Fruit fly (Drosophila melanogaster) whole organism, embryonic: ENCODE data around the gene Irbp18.

Experiments
- Atf6 ChIP-seq: fragments of 200-800 bp; sonication (Bioruptor generic); IDR thresholded peaks from 2 replicates; pipeline ENCODE4 v1.3.6; 2022; ENCODE audit warnings: missing biosample characterization, missing genetic modification characterization
- CG10462 ChIP-seq: fragments of 200-800 bp; sonication (Bioruptor generic); optimal IDR thresholded peaks from 2 replicates; lab custom pipeline; 2016; ENCODE audit warnings: missing biosample characterization, missing genetic modification characterization
- CG10979 ChIP-seq: fragments of 200-800 bp; sonication (Bioruptor generic); optimal IDR thresholded peaks from 2 replicates; lab custom pipeline; 2018; ENCODE audit warnings: missing biosample characterization, mild to moderate bottlenecking, missing genetic modification characterization, moderate library complexity
- CG14965 ChIP-seq: fragments of 200-800 bp; sonication (Bioruptor generic); optimal IDR thresholded peaks from 2 replicates; lab custom pipeline; 2016; ENCODE audit warnings: missing biosample characterization, missing genetic modification characterization, borderline replicate concordance
- CG15479 ChIP-seq: fragments of 200-800 bp; sonication (Bioruptor generic); optimal IDR thresholded peaks from 3 replicates; lab custom pipeline; 2019; ENCODE audit warnings: missing biosample characterization, mild to moderate bottlenecking, missing genetic modification characterization, moderate library complexity
- CG15514 ChIP-seq: fragments of 200-800 bp; sonication (Bioruptor generic); optimal IDR thresholded peaks from 3 replicates; lab custom pipeline; 2017; ENCODE audit warnings: missing biosample characterization, missing genetic modification characterization, mild to moderate bottlenecking, moderate library complexity, missing genetic modification reagents
- CG17186 ChIP-seq: fragments of 200-800 bp; sonication (Bioruptor generic); optimal IDR thresholded peaks from 3 replicates; lab custom pipeline; 2017; ENCODE audit warnings: missing biosample characterization, missing genetic modification reagents, missing genetic modification characterization
- CG18764 ChIP-seq: fragments of 200-800 bp; sonication (Bioruptor generic); optimal IDR thresholded peaks from 3 replicates; lab custom pipeline; 2016; ENCODE audit warnings: missing biosample characterization, missing genetic modification characterization
- CG2199 ChIP-seq: fragments of 200-800 bp; sonication (Bioruptor generic); IDR thresholded peaks from 3 replicates; pipeline ENCODE4 v1.3.6; 2022; ENCODE audit warnings: missing biosample characterization, missing genetic modification characterization
- CG34376 ChIP-seq: fragments of 200-800 bp; sonication (Bioruptor generic); optimal IDR thresholded peaks from 2 replicates; lab custom pipeline; 2018; ENCODE audit warnings: missing biosample characterization, mild to moderate bottlenecking, missing genetic modification characterization
- CG43689 ChIP-seq: fragments of 200-800 bp; sonication (Bioruptor generic); IDR thresholded peaks from 2 replicates; pipeline ENCODE4 v1.3.6; 2022; ENCODE audit warnings: missing biosample characterization, missing genetic modification characterization
- CG4730 ChIP-seq: fragments of 200-800 bp; sonication (Bioruptor generic); IDR thresholded peaks from 2 replicates; pipeline ENCODE4 v1.3.6; 2022; ENCODE audit warnings: missing biosample characterization, missing genetic modification characterization
- CG6175 ChIP-seq: fragments of 200-800 bp; sonication (Bioruptor generic); IDR thresholded peaks from 3 replicates; pipeline ENCODE4 v1.3.6; 2022; ENCODE audit warnings: missing biosample characterization, missing genetic modification characterization
- CG6689 ChIP-seq: fragments of 200-800 bp; sonication (Bioruptor generic); IDR thresholded peaks from 2 replicates; pipeline ENCODE4 v1.3.6; 2022; ENCODE audit warnings: missing biosample characterization, missing genetic modification characterization
- CG7372 ChIP-seq: fragments of 200-800 bp; sonication (Bioruptor generic); IDR thresholded peaks from 2 replicates; pipeline ENCODE4 v1.3.6; 2022; ENCODE audit warnings: missing biosample characterization, missing genetic modification characterization
- CG7556 ChIP-seq: fragments of 200-800 bp; sonication (Bioruptor generic); optimal IDR thresholded peaks from 2 replicates; lab custom pipeline; 2017; ENCODE audit warnings: missing biosample characterization, mild to moderate bottlenecking, missing genetic modification characterization
- CG9797 ChIP-seq: fragments of 200-800 bp; sonication (Bioruptor generic); optimal IDR thresholded peaks from 3 replicates; lab custom pipeline; 2018; ENCODE audit warnings: missing biosample characterization, mild to moderate bottlenecking, missing genetic modification characterization
- Doc2 ChIP-seq: fragments of 200-800 bp; sonication (Bioruptor generic); IDR thresholded peaks from 2 replicates; pipeline ENCODE4 v1.3.6; 2022; ENCODE audit warnings: missing biosample characterization, missing genetic modification characterization
- Eip74EF ChIP-seq, 2 experiments: fragments of 200-800 bp in 1 of 2; fragments of >200 bp in 1 of 2; sonication (Bioruptor generic) in 1 of 2; optimal IDR thresholded peaks; 2 replicates each; lab custom pipeline; 2017 to 2019; ENCODE audit warnings: missing biosample characterization in 2 of 2, missing genetic modification characterization in 2 of 2, mild to moderate bottlenecking in 1 of 2, moderate library complexity in 1 of 2
- Ets65A ChIP-seq: fragments of 200-800 bp; sonication (Bioruptor generic); peaks from one replicate; lab custom pipeline; 2016; ENCODE audit warnings: missing biosample characterization, missing genetic modification characterization
- Meics ChIP-seq: fragments of 200-800 bp; sonication (Bioruptor generic); optimal IDR thresholded peaks from 2 replicates; lab custom pipeline; 2017; ENCODE audit warnings: missing biosample characterization, mild to moderate bottlenecking, missing genetic modification characterization
- Nf-YA ChIP-seq: fragments of 200-800 bp; sonication (Bioruptor generic); IDR thresholded peaks from 2 replicates; pipeline ENCODE4 v1.3.6; 2022; ENCODE audit warnings: missing biosample characterization, missing genetic modification characterization
- Sox100B ChIP-seq: fragments of 200-800 bp; sonication (Bioruptor generic); optimal IDR thresholded peaks from 3 replicates; lab custom pipeline; 2018; ENCODE audit warnings: missing biosample characterization, mild to moderate bottlenecking, missing genetic modification characterization
- Spps ChIP-seq: fragments of 200-800 bp; sonication (Bioruptor generic); optimal IDR thresholded peaks from 2 replicates; lab custom pipeline; 2018; ENCODE audit warnings: missing biosample characterization, mild to moderate bottlenecking, missing genetic modification characterization
- abd-A ChIP-seq: fragments of 200-800 bp; sonication (Bioruptor generic); optimal IDR thresholded peaks from 3 replicates; lab custom pipeline; 2019; ENCODE audit warnings: missing biosample characterization, mild to moderate bottlenecking, missing genetic modification characterization, moderate library complexity
- al ChIP-seq: fragments of 200-800 bp; sonication (Bioruptor generic); IDR thresholded peaks from 2 replicates; pipeline ENCODE4 v1.3.6; 2022; ENCODE audit warnings: missing biosample characterization, missing genetic modification characterization
- ap ChIP-seq: fragments of 200-800 bp; sonication (Bioruptor generic); IDR thresholded peaks from 2 replicates; pipeline ENCODE4 v1.3.6; 2022; ENCODE audit warnings: missing biosample characterization, missing genetic modification characterization
- chn ChIP-seq: fragments of 200-800 bp; sonication (Bioruptor generic); optimal IDR thresholded peaks from 2 replicates; lab custom pipeline; 2016; ENCODE audit warnings: missing biosample characterization, missing genetic modification characterization
- cwo ChIP-seq: fragments of 200-800 bp; sonication (Bioruptor generic); optimal IDR thresholded peaks from 3 replicates; lab custom pipeline; 2017; ENCODE audit warnings: missing biosample characterization, missing genetic modification characterization, mild to moderate bottlenecking, moderate library complexity, missing genetic modification reagents
- disco-r ChIP-seq: fragments of 200-800 bp; sonication (Bioruptor generic); optimal IDR thresholded peaks from 2 replicates; lab custom pipeline; 2016; ENCODE audit warnings: missing biosample characterization, missing genetic modification characterization
- dpn ChIP-seq, 2 experiments: fragments of 200-800 bp; sonication (Bioruptor generic); optimal IDR thresholded peaks; 3 replicates each; lab custom pipeline; 2016; ENCODE audit warnings: missing biosample characterization in 2 of 2, missing genetic modification characterization in 2 of 2
- eve ChIP-seq, 2 experiments: fragments of >200 bp; optimal IDR thresholded peaks; 2 replicates each; lab custom pipeline; 2017; ENCODE audit warnings: missing biosample characterization in 2 of 2, missing genetic modification characterization in 2 of 2
- exex ChIP-seq: fragments of 200-800 bp; sonication (Bioruptor generic); optimal IDR thresholded peaks from 4 replicates; lab custom pipeline; 2018; ENCODE audit warnings: missing biosample characterization, mild to moderate bottlenecking, missing genetic modification characterization, moderate library complexity
- fd64A ChIP-seq: fragments of 200-800 bp; sonication (Bioruptor generic); optimal IDR thresholded peaks from 3 replicates; lab custom pipeline; 2018; ENCODE audit warnings: missing biosample characterization, mild to moderate bottlenecking, missing genetic modification characterization
- grau ChIP-seq: fragments of 200-800 bp; optimal IDR thresholded peaks from 3 replicates; lab custom pipeline; 2019; ENCODE audit warnings: missing biosample characterization, mild to moderate bottlenecking, missing genetic modification characterization, moderate library complexity
- grn ChIP-seq: fragments of 200-800 bp; sonication (Bioruptor generic); optimal IDR thresholded peaks from 3 replicates; lab custom pipeline; 2017; ENCODE audit warnings: missing biosample characterization, missing genetic modification characterization
- kni ChIP-seq: fragments of 200-800 bp; sonication (Bioruptor generic); optimal IDR thresholded peaks from 3 replicates; lab custom pipeline; 2017; ENCODE audit warnings: mild to moderate bottlenecking, missing biosample characterization, missing genetic modification reagents, missing genetic modification characterization
- lab ChIP-seq: fragments of 200-800 bp; sonication (Bioruptor generic); optimal IDR thresholded peaks from 3 replicates; lab custom pipeline; 2017; ENCODE audit warnings: missing biosample characterization, missing genetic modification characterization, mild to moderate bottlenecking, moderate library complexity, missing genetic modification reagents
- maf-S ChIP-seq: fragments of 200-800 bp; sonication (Bioruptor generic); optimal IDR thresholded peaks from 2 replicates; lab custom pipeline; 2016; ENCODE audit warnings: missing biosample characterization, missing genetic modification characterization
- mirr ChIP-seq: fragments of 200-800 bp; sonication (Bioruptor generic); optimal IDR thresholded peaks from 3 replicates; lab custom pipeline; 2018; ENCODE audit warnings: missing biosample characterization, mild to moderate bottlenecking, missing genetic modification characterization
- nerfin-2 ChIP-seq: fragments of 200-800 bp; sonication (Bioruptor generic); IDR thresholded peaks from 2 replicates; pipeline ENCODE4 v1.3.6; 2022; ENCODE audit warnings: missing biosample characterization, missing genetic modification characterization; ENCODE audit not compliant: partially characterized antibody
- pum ChIP-seq: fragments of 200-800 bp; sonication (Bioruptor generic); optimal IDR thresholded peaks from 2 replicates; lab custom pipeline; 2016; ENCODE audit warnings: missing biosample characterization, missing genetic modification characterization
- sd ChIP-seq: fragments of 200-800 bp; sonication (Bioruptor generic); optimal IDR thresholded peaks from 3 replicates; lab custom pipeline; 2018; ENCODE audit warnings: missing biosample characterization, mild to moderate bottlenecking, missing genetic modification characterization, moderate library complexity
- sim ChIP-seq: fragments of 200-800 bp; sonication (Bioruptor generic); IDR thresholded peaks from 2 replicates; pipeline ENCODE4 v1.3.6; 2022; ENCODE audit warnings: missing biosample characterization, missing genetic modification characterization
- sna ChIP-seq: fragments of 200-800 bp; sonication (Bioruptor generic); IDR thresholded peaks from 2 replicates; pipeline ENCODE4 v1.3.6; 2022; ENCODE audit warnings: missing biosample characterization, missing genetic modification characterization; ENCODE audit not compliant: partially characterized antibody
- ttk ChIP-seq: fragments of 200-800 bp; sonication (Bioruptor generic); IDR thresholded peaks from 2 replicates; pipeline ENCODE4 v2.1.2; 2022; ENCODE audit warnings: missing biosample characterization, missing genetic modification characterization
- yki ChIP-seq: fragments of >200 bp; optimal IDR thresholded peaks from 3 replicates; lab custom pipeline; 2018

Irbp18 gene

DNA sequence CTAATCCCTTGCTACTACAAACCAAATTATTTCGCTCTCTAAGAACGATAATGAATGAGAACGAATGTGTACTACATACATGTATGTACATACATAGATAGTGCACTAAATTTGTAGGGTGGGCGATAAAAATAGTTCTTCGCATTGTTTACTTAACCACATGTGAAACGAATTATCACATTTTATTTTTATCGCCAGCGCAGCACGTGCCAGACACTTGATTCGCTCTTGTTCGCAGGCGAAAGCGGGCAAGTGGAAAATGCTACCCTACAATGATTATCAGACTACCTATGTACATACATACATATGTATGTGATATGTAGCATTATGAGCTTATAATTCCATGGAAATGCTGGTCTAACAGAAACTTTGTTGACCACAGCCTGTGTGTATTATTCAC lies 12.2 kb downstream of the Irbp18 start (continued):
- TF ChIP-seq CG18764 (GFP tag; lab: Kevin White, UChicago): no peak
- no peak for TF ChIP-seq disco-r (GFP tag; lab: Kevin White, UChicago)
- TF ChIP-seq CG7372 (GFP tag; lab: Robert Waterston, UW): no peak
- TF ChIP-seq maf-S (GFP tag; lab: Kevin White, UChicago): no peak
- no peak for TF ChIP-seq grn (GFP tag; lab: Kevin White, UChicago)
- no peak for TF ChIP-seq kni (GFP tag; lab: Kevin White, UChicago)
- TF ChIP-seq grau (tag; lab: Kevin White, UChicago): peak; percentile 0
- TF ChIP-seq Atf6 (GFP tag; lab: Robert Waterston, UW): no peak; the same call in 1 of the 2 replicates
- no peak for TF ChIP-seq nerfin-2 (GFP tag; lab: Robert Waterston, UW)
- no peak for TF ChIP-seq Meics (GFP tag; lab: Kevin White, UChicago)
- no peak for TF ChIP-seq Sox100B (GFP tag; lab: Kevin White, UChicago)
- peak; percentile 48 for TF ChIP-seq CG15479 (GFP tag; lab: Kevin White, UChicago)
- no peak for TF ChIP-seq dpn (GFP tag; optimal IDR thresholded peaks at IDR 0.05; lab: Kevin White, UChicago)
- TF ChIP-seq sd (tag; lab: Kevin White, UChicago): peak; percentile 75
- no peak for TF ChIP-seq pum (GFP tag; lab: Kevin White, UChicago)
- TF ChIP-seq exex (tag; lab: Kevin White, UChicago): peak; percentile 54
- TF ChIP-seq Ets65A (GFP tag; lab: Kevin White, UChicago): no peak
- peak; percentile 54; the same call in 1 of the 2 replicates for TF ChIP-seq CG6689
- TF ChIP-seq abd-A (tag; lab: Kevin White, UChicago): no peak
- TF ChIP-seq sna: no peak
- no peak for TF ChIP-seq CG10979 (tag; lab: Kevin White, UChicago)
- TF ChIP-seq ap (GFP tag; lab: Robert Waterston, UW): no peak
- peak; percentile 42 for TF ChIP-seq CG34376 (GFP tag; lab: Kevin White, UChicago)
- TF ChIP-seq CG9797: no peak
- no peak for TF ChIP-seq chn (GFP tag; lab: Kevin White, UChicago)
- no peak for TF ChIP-seq Doc2
- TF ChIP-seq al (GFP tag; lab: Robert Waterston, UW): no peak
- TF ChIP-seq eve (GFP tag; optimal IDR thresholded peaks at IDR 0.05; lab: Kevin White, UChicago): peak in 1 of 2 experiments; percentile 26
- TF ChIP-seq CG14965 (GFP tag; lab: Kevin White, UChicago): no peak
- TF ChIP-seq sim (GFP tag; lab: Robert Waterston, UW): no peak
- peak; percentile 98 for TF ChIP-seq cwo
- no peak for TF ChIP-seq CG17186 (GFP tag; lab: Kevin White, UChicago)
- no peak for TF ChIP-seq Spps
- TF ChIP-seq CG10462 (GFP tag; lab: Kevin White, UChicago): no peak
- peak; percentile 27 for TF ChIP-seq CG15514 (GFP tag; lab: Kevin White, UChicago)
- TF ChIP-seq Eip74EF (GFP tag; optimal IDR thresholded peaks at IDR 0.05; lab: Kevin White, UChicago): no peak
- no peak for TF ChIP-seq yki (lab: Kevin White, UChicago)
- TF ChIP-seq Nf-YA (GFP tag; lab: Robert Waterston, UW): no peak
- TF ChIP-seq ttk (GFP tag; lab: Robert Waterston, UW): no peak
- TF ChIP-seq lab (GFP tag; lab: Kevin White, UChicago): peak; percentile 28
- TF ChIP-seq CG2199: 0 out of 3 replicates have a peak, but pooled peaks have one; percentile 23
- peak; percentile 80 for TF ChIP-seq mirr (GFP tag; lab: Kevin White, UChicago)
- TF ChIP-seq CG43689 (GFP tag; lab: Robert Waterston, UW): no peak
- peak; percentile 42 for TF ChIP-seq fd64A (GFP tag; lab: Kevin White, UChicago)
- TF ChIP-seq CG7556 (GFP tag; lab: Kevin White, UChicago): no peak
- TF ChIP-seq CG4730: no peak
- no peak for TF ChIP-seq CG6175 (GFP tag; lab: Robert Waterston, UW)
